Worm (Caenorhabditis elegans) whole organism, L4 larva: ENCODE data around the gene H37A05.2.

Experiments
- F10B5.3 ChIP-seq: sonication (generic microtip); optimal IDR thresholded peaks from 2 replicates; lab custom pipeline; 2016; ENCODE audit warnings: mild to moderate bottlenecking, missing genetic modification characterization, missing compliant biosample characterization
- F26F4.8 ChIP-seq: fragments of 200-800 bp; sonication (Bioruptor generic); conservative IDR thresholded peaks from 2 replicates; pipeline ENCODE4 v1.3.6; 2022; ENCODE audit warnings: missing genetic modification characterization, missing compliant biosample characterization
- F49E8.2 ChIP-seq: sonication (generic microtip); optimal IDR thresholded peaks from 2 replicates; lab custom pipeline; 2016; ENCODE audit warnings: missing compliant biosample characterization, mild to moderate bottlenecking, missing genetic modification characterization, borderline replicate concordance
- R02D3.7 ChIP-seq: fragments of 150-350 bp; sonication (generic microtip); optimal IDR thresholded peaks from 3 replicates; lab custom pipeline; 2014; ENCODE audit warnings: missing biosample characterization, missing genetic modification characterization
- Y105C5A.15 ChIP-seq: fragments of 200-800 bp; sonication (Bioruptor generic); IDR thresholded peaks from 2 replicates; pipeline ENCODE4 v1.3.6; 2022; ENCODE audit warnings: missing genetic modification characterization, missing compliant biosample characterization
- Y48G9A.11 ChIP-seq: fragments of 200-800 bp; sonication (Bioruptor generic); IDR thresholded peaks from 2 replicates; pipeline ENCODE4 v1.3.6; 2022; ENCODE audit warnings: missing genetic modification reagents, missing genetic modification characterization, missing compliant biosample characterization
- Y75B8A.6 ChIP-seq: fragments of 200-800 bp; sonication (Bioruptor generic); IDR thresholded peaks from 2 replicates; pipeline ENCODE4 v1.3.6; 2022; ENCODE audit warnings: missing genetic modification reagents, missing genetic modification characterization, missing compliant biosample characterization
- aha-1 ChIP-seq: fragments of 150-350 bp; peaks from one replicate; lab custom pipeline; 2014; ENCODE audit warnings: missing biosample characterization, missing genetic modification characterization
- aly-2 ChIP-seq: sonication (generic microtip); optimal IDR thresholded peaks from 2 replicates; lab custom pipeline; 2018; ENCODE audit warnings: missing biosample characterization, missing genetic modification characterization
- ama-1 ChIP-seq: fragments of 150-350 bp; optimal IDR thresholded peaks from 2 replicates; lab custom pipeline; 2014; ENCODE audit warnings: inconsistent platforms, mixed read lengths
- arid-1 ChIP-seq: fragments of 200-800 bp; sonication (Bioruptor generic); conservative IDR thresholded peaks from 2 replicates; pipeline ENCODE4 v1.3.6; 2022; ENCODE audit warnings: missing genetic modification reagents, missing genetic modification characterization, missing compliant biosample characterization
- ceh-82 ChIP-seq: sonication (generic microtip); optimal IDR thresholded peaks from 2 replicates; lab custom pipeline; 2017; ENCODE audit warnings: missing biosample characterization, missing genetic modification characterization
- ces-1 ChIP-seq: fragments of 150-350 bp; sonication (generic microtip); optimal IDR thresholded peaks from 4 replicates; lab custom pipeline; 2014; ENCODE audit warnings: missing biosample characterization, missing genetic modification reagents, missing genetic modification characterization
- cey-2 ChIP-seq: sonication (generic microtip); optimal IDR thresholded peaks from 3 replicates; lab custom pipeline; 2017; ENCODE audit warnings: missing genetic modification characterization, mild to moderate bottlenecking, missing compliant biosample characterization, antibody characterized with exemption, borderline replicate concordance; ENCODE audit not compliant: insufficient read depth
- ctbp-1 ChIP-seq: fragments of 200-800 bp; sonication (Bioruptor generic); IDR thresholded peaks from 2 replicates; pipeline ENCODE4 v1.3.6; 2022; ENCODE audit warnings: missing genetic modification reagents, missing genetic modification characterization, missing compliant biosample characterization
- daf-19 ChIP-seq: fragments of 200-800 bp; sonication (Bioruptor generic); conservative IDR thresholded peaks from 2 replicates; pipeline ENCODE4 v1.3.6; 2022; ENCODE audit warnings: missing genetic modification characterization, missing compliant biosample characterization
- dmd-9 ChIP-seq: fragments of 200-800 bp; sonication (Bioruptor generic); IDR thresholded peaks from 2 replicates; pipeline ENCODE4 v1.3.6; 2022; ENCODE audit warnings: missing genetic modification reagents, missing genetic modification characterization, missing compliant biosample characterization
- egl-43 ChIP-seq: fragments of 200-800 bp; sonication (Bioruptor generic); IDR thresholded peaks from 2 replicates; pipeline ENCODE4 v1.3.6; 2022; ENCODE audit warnings: missing genetic modification reagents, missing genetic modification characterization, missing compliant biosample characterization
- fkh-10 ChIP-seq: fragments of 150-350 bp; optimal IDR thresholded peaks from 2 replicates; lab custom pipeline; 2014; ENCODE audit warnings: missing biosample characterization, missing genetic modification reagents, missing genetic modification characterization
- gei-8 ChIP-seq: fragments of 200-800 bp; sonication (Bioruptor generic); optimal IDR thresholded peaks from 2 replicates; lab custom pipeline; 2018; ENCODE audit warnings: mild to moderate bottlenecking, missing genetic modification characterization, missing compliant biosample characterization
- hif-1 ChIP-seq, 2 experiments: sonication (generic microtip); optimal IDR thresholded peaks; 2 replicates each; lab custom pipeline; 2016 to 2017; ENCODE audit warnings: missing compliant biosample characterization in 2 of 2, missing genetic modification characterization in 2 of 2, missing genetic modification reagents in 2 of 2, missing genotype in 2 of 2, mild to moderate bottlenecking in 1 of 2
- hlh-11 ChIP-seq: fragments of 200-800 bp; sonication (Bioruptor generic); optimal IDR thresholded peaks from 2 replicates; lab custom pipeline; 2018; ENCODE audit warnings: mild to moderate bottlenecking, missing genetic modification characterization, missing compliant biosample characterization
- hmg-1.1 ChIP-seq: fragments of 200-800 bp; sonication (Bioruptor generic); IDR thresholded peaks from 2 replicates; pipeline ENCODE4 v1.3.6; 2022; ENCODE audit warnings: missing genetic modification reagents, missing genetic modification characterization, missing compliant biosample characterization
- lin-38 ChIP-seq: fragments of 200-800 bp; sonication (Bioruptor generic); IDR thresholded peaks from 2 replicates; pipeline ENCODE4 v1.3.6; 2022; ENCODE audit warnings: missing genetic modification reagents, missing genetic modification characterization, missing compliant biosample characterization
- madf-9 ChIP-seq: fragments of 200-800 bp; sonication (Bioruptor generic); conservative IDR thresholded peaks from 2 replicates; pipeline ENCODE4 v1.3.6; 2022; ENCODE audit warnings: missing genetic modification reagents, missing genetic modification characterization, missing compliant biosample characterization
- mdl-1 ChIP-seq, 2 experiments: fragments of 150-350 bp in 1 of 2; sonication (generic microtip) in 1 of 2; optimal IDR thresholded peaks; 2 replicates each; lab custom pipeline; 2014 to 2017; ENCODE audit warnings: missing biosample characterization in 2 of 2, missing genetic modification characterization in 2 of 2
- mxl-3 ChIP-seq: fragments of 200-800 bp; sonication (Bioruptor generic); optimal IDR thresholded peaks from 2 replicates; lab custom pipeline; 2018; ENCODE audit warnings: mild to moderate bottlenecking, missing genetic modification characterization, missing compliant biosample characterization
- nhr-11 ChIP-seq: fragments of 150-350 bp; optimal IDR thresholded peaks from 2 replicates; lab custom pipeline; 2014; ENCODE audit warnings: missing biosample characterization, missing genetic modification characterization
- nhr-111 ChIP-seq: fragments of 200-800 bp; sonication (Bioruptor generic); optimal IDR thresholded peaks from 2 replicates; lab custom pipeline; 2018; ENCODE audit warnings: mild to moderate bottlenecking, missing genetic modification characterization, missing compliant biosample characterization
- nhr-25 ChIP-seq: sonication (generic microtip); optimal IDR thresholded peaks from 2 replicates; lab custom pipeline; 2017; ENCODE audit warnings: missing genetic modification characterization, mild to moderate bottlenecking, missing compliant biosample characterization, antibody characterized with exemption, moderate library complexity, borderline replicate concordance; ENCODE audit not compliant: insufficient read depth
- nhr-41 ChIP-seq: fragments of 200-800 bp; sonication (Bioruptor generic); IDR thresholded peaks from 2 replicates; pipeline ENCODE4 v1.3.6; 2022; ENCODE audit warnings: missing genetic modification reagents, missing genetic modification characterization, missing compliant biosample characterization
- nhr-42 ChIP-seq: fragments of 200-800 bp; sonication (Bioruptor generic); IDR thresholded peaks from 2 replicates; pipeline ENCODE4 v1.3.6; 2022; ENCODE audit warnings: missing genetic modification characterization, missing compliant biosample characterization
- nhr-48 ChIP-seq: sonication (generic microtip); optimal IDR thresholded peaks from 2 replicates; lab custom pipeline; 2016; ENCODE audit warnings: mild to moderate bottlenecking, missing genetic modification characterization, missing compliant biosample characterization
- pha-4 ChIP-seq, 2 experiments: fragments of 150-350 bp in 1 of 2; fragments of 200-800 bp in 1 of 2; sonication (Bioruptor generic) in 1 of 2; IDR thresholded peaks in 1 of 2; optimal IDR thresholded peaks in 1 of 2; 2 replicates each; pipeline versions ENCODE4 v1.3.6 to Lab custom; 2014 to 2022; ENCODE audit warnings: missing genetic modification characterization in 2 of 2, missing genetic modification reagents in 2 of 2, missing biosample characterization in 1 of 2, missing compliant biosample characterization in 1 of 2
- php-3 ChIP-seq: fragments of 200-800 bp; sonication (Bioruptor generic); IDR thresholded peaks from 2 replicates; pipeline ENCODE4 v1.3.6; 2022; ENCODE audit warnings: missing genetic modification reagents, missing genetic modification characterization, missing compliant biosample characterization
- pqm-1 ChIP-seq: sonication (generic microtip); optimal IDR thresholded peaks from 2 replicates; lab custom pipeline; 2017; ENCODE audit warnings: missing biosample characterization, missing genetic modification characterization
- snpc-1.2 ChIP-seq: fragments of 200-800 bp; sonication (Bioruptor generic); IDR thresholded peaks from 2 replicates; pipeline ENCODE4 v1.3.6; 2022; ENCODE audit warnings: missing genetic modification reagents, missing genetic modification characterization, missing compliant biosample characterization
- snpc-4 ChIP-seq: fragments of 150-350 bp; optimal IDR thresholded peaks from 2 replicates; lab custom pipeline; 2014; ENCODE audit warnings: missing biosample characterization, missing genetic modification characterization
- spr-1 ChIP-seq: sonication (generic microtip); optimal IDR thresholded peaks from 2 replicates; lab custom pipeline; 2016; ENCODE audit warnings: mild to moderate bottlenecking, missing genetic modification characterization, missing compliant biosample characterization
- spr-3 ChIP-seq: fragments of 200-800 bp; sonication (Bioruptor generic); optimal IDR thresholded peaks from 2 replicates; lab custom pipeline; 2018; ENCODE audit warnings: mild to moderate bottlenecking, missing genetic modification characterization, missing compliant biosample characterization
- unc-130 ChIP-seq: sonication (generic microtip); optimal IDR thresholded peaks from 2 replicates; lab custom pipeline; 2016; ENCODE audit warnings: missing genetic modification reagents, missing genetic modification characterization, missing compliant biosample characterization
- unc-62 ChIP-seq, 3 experiments: fragments of 150-350 bp in 1 of 3; sonication (generic microtip); optimal IDR thresholded peaks in 2 of 3; peaks in 1 of 3; 1 replicate in 1 of 3; 2 replicates in 2 of 3; lab custom pipeline; 2014 to 2017; ENCODE audit warnings: missing biosample characterization in 3 of 3, missing genetic modification characterization in 3 of 3, missing genetic modification reagents in 3 of 3, missing genotype in 1 of 3
- vab-7 ChIP-seq: fragments of 200-800 bp; sonication (Bioruptor generic); IDR thresholded peaks from 2 replicates; pipeline ENCODE4 v1.3.6; 2022; ENCODE audit warnings: missing genetic modification reagents, missing genetic modification characterization, missing compliant biosample characterization
- zag-1 ChIP-seq: fragments of 150-350 bp; optimal IDR thresholded peaks from 2 replicates; lab custom pipeline; 2014; ENCODE audit warnings: missing biosample characterization, missing genetic modification characterization

The H37A05.2 gene

ce11 chrV:13678542-13678941 is 44.5 kb upstream of the H37A05.2 start, which contains the start of the genes tag-65 and ccz-1 (continued):
- TF ChIP-seq hmg-1.1 (GFP tag; lab: Robert Waterston, UW) (peak; percentile 77; the same call in 1 of the 2 replicates), nhr-41 (GFP tag; lab: Robert Waterston, UW) (no peak), php-3 (GFP tag; lab: Robert Waterston, UW) (no peak), gei-8 (GFP tag; lab: Kevin White, UChicago) (no peak), F26F4.8 (GFP tag; lab: Robert Waterston, UW) (no peak), snpc-4 (no peak), Y105C5A.15 (GFP tag; lab: Robert Waterston, UW) (no peak), F49E8.2 (peak; percentile 72), hlh-11 (tag; lab: Kevin White, UChicago) (peak; percentile 73), cey-2 (tag; lab: Kevin White, UChicago) (no peak), hif-1 (tag; optimal IDR thresholded peaks at IDR 0.05; lab: Kevin White, UChicago) (no peak), F10B5.3 (tag; lab: Kevin White, UChicago) (peak; percentile 66), nhr-48 (peak; percentile 76), egl-43 (no peak), arid-1 (GFP tag; lab: Robert Waterston, UW) (no peak; the same call in 1 of the 2 replicates), ceh-82 (tag; lab: Kevin White, UChicago) (no peak), madf-9 (GFP tag; lab: Robert Waterston, UW) (no peak), daf-19 (GFP tag; lab: Robert Waterston, UW) (no peak), pqm-1 (tag; lab: Kevin White, UChicago) (no peak), ces-1 (no peak), R02D3.7 (no peak), spr-1 (tag; lab: Kevin White, UChicago) (peak; percentile 54), unc-62 (GFP tag; optimal IDR thresholded peaks at IDR 0.05 in 1 of 2; lab: Kevin White, UChicago) (no peak), unc-62 (tag; optimal IDR thresholded peaks at IDR 0.05; lab: Kevin White, UChicago) (no peak), nhr-11 (peak; percentile 38), spr-3 (GFP tag; lab: Kevin White, UChicago) (peak; percentile 39)

DNA sequence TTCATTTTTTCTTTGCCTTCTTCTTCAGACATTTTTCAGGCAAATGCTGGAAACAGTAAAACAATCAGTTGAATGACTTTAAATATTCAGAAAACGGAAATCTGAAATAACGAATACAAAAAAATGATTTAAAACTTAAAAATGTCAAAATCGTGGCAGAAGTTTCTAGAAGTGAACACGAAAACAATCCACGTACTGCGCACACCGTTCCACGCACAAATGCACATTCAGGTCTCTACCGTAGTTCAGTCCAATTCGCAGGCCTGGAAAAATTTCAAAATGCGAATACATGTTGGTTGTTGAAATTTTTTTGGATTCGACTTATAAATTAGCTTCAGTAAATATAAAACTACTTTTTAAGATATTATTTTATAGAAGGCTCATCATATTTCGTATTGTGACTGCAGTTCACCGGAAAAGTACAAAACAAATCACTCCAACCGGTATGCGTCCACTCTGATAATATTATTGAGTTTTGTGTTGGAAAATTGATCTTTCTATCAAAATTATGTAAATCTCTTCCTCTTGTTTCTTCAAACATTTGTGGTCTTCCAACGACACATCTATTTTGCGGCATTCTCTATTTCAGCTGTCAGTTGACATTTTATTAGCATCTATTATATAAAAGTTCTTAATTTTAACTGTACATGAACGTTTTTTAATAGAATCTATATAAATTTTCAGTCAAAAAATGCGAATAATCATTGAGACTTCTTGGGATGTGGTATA is 38.0 kb upstream of the H37A05.2 start, which contains the start of the genes mip-2 and F58G11.4:
mip-2 (minus strand) TSS at position 48 of the 729 bp plus-strand sequence.
F58G11.4 (plus strand) TSS at position 679 of the 729 bp plus-strand sequence.
- TF ChIP-seq nhr-111 = no peak
- TF ChIP-seq unc-62 (GFP tag; optimal IDR thresholded peaks at IDR 0.05 in 1 of 2; lab: Kevin White, UChicago) = peak in 1 of 2 experiments; percentile 49
- no peak for TF ChIP-seq unc-62 (tag; optimal IDR thresholded peaks at IDR 0.05; lab: Kevin White, UChicago)
- peak; percentile 59 for TF ChIP-seq Y48G9A.11 (GFP tag; lab: Robert Waterston, UW)
- TF ChIP-seq aha-1 (tag; lab: Kevin White, UChicago) = peak; percentile 62
- TF ChIP-seq nhr-41 (GFP tag; lab: Robert Waterston, UW) = no peak
- TF ChIP-seq mdl-1 (tag; optimal IDR thresholded peaks at IDR 0.05; lab: Kevin White, UChicago) = no peak
- TF ChIP-seq, all 104 proteins: peak for 3

- TF ChIP-seq zag-1 (tag; lab: Kevin White, UChicago) = no peak
- no peak for TF ChIP-seq pqm-1 (tag; lab: Kevin White, UChicago)
- 0 out of 2 replicates have a peak, but pooled peaks have one; percentile 30 for TF ChIP-seq Y105C5A.15 (GFP tag; lab: Robert Waterston, UW)
- peak; percentile 51; the same call in 1 of the 2 replicates for TF ChIP-seq pha-4 (GFP tag; IDR thresholded peaks at IDR 0.05; lab: Robert Waterston, UW)
- TF ChIP-seq pha-4 (tag; optimal IDR thresholded peaks at IDR 0.05; lab: Kevin White, UChicago) = no peak
- no peak for TF ChIP-seq fkh-10 (GFP tag; lab: Kevin White, UChicago)
- no peak for TF ChIP-seq dmd-9 (GFP tag; lab: Robert Waterston, UW)
- TF ChIP-seq mxl-3 (GFP tag; lab: Kevin White, UChicago) = no peak
- TF ChIP-seq lin-38 (GFP tag; lab: Robert Waterston, UW) = peak; percentile 63
- peak; percentile 80 for TF ChIP-seq aha-1 (tag; lab: Kevin White, UChicago)
- no peak for TF ChIP-seq unc-62 (GFP tag; optimal IDR thresholded peaks at IDR 0.05 in 1 of 2; lab: Kevin White, UChicago)
- TF ChIP-seq unc-62 (tag; optimal IDR thresholded peaks at IDR 0.05; lab: Kevin White, UChicago) = no peak
- TF ChIP-seq snpc-1.2 (GFP tag; lab: Robert Waterston, UW) = 0 out of 2 replicates have a peak, but pooled peaks have one; percentile 34
- no peak for TF ChIP-seq nhr-11
- TF ChIP-seq vab-7 = no peak
- no peak for TF ChIP-seq aly-2 (tag; lab: Kevin White, UChicago)
- TF ChIP-seq ama-1 (lab: Kevin White, UChicago) = no peak
- peak; percentile 26 for TF ChIP-seq unc-130 (GFP tag; lab: Kevin White, UChicago)
- TF ChIP-seq Y75B8A.6 (GFP tag; lab: Robert Waterston, UW) = no peak
- TF ChIP-seq nhr-42 (GFP tag; lab: Robert Waterston, UW) = no peak
- TF ChIP-seq nhr-25 (tag; lab: Kevin White, UChicago) = no peak
- TF ChIP-seq madf-9 (GFP tag; lab: Robert Waterston, UW) = no peak
- TF ChIP-seq ctbp-1 (GFP tag; lab: Robert Waterston, UW) = no peak
Measured at ce11 chrV:13669170-13669569, 35.1 kb upstream of the H37A05.2 start.
